Fruit fly (Drosophila melanogaster) whole organism, embryonic: Measurements from ENCODE around the gene alphaTub84B.

Experiments
- Ada2b ChIP-seq: fragments of 200-800 bp; sonication (Bioruptor generic); IDR thresholded peaks from 2 replicates; pipeline ENCODE4 v1.3.6; 2022; ENCODE audit warnings: missing biosample characterization, missing genetic modification characterization
- BEAF-32 ChIP-seq: fragments of 200-800 bp; sonication (Bioruptor generic); optimal IDR thresholded peaks from 3 replicates; lab custom pipeline; 2017; ENCODE audit warnings: missing biosample characterization, missing genetic modification characterization, mild to moderate bottlenecking, moderate library complexity, missing genetic modification reagents
- CG10431 ChIP-seq: fragments of 200-800 bp; sonication (Bioruptor generic); optimal IDR thresholded peaks from 3 replicates; lab custom pipeline; 2018; ENCODE audit warnings: missing biosample characterization, mild to moderate bottlenecking, missing genetic modification characterization
- CG11696 ChIP-seq: fragments of 200-800 bp; sonication (Bioruptor generic); IDR thresholded peaks from 2 replicates; pipeline ENCODE4 v1.3.6; 2022; ENCODE audit warnings: missing biosample characterization, missing genetic modification characterization
- CG12744 ChIP-seq: fragments of 200-800 bp; sonication (Bioruptor generic); optimal IDR thresholded peaks from 2 replicates; lab custom pipeline; 2016; ENCODE audit warnings: missing biosample characterization, missing genetic modification characterization
- CG14667 ChIP-seq: fragments of 200-800 bp; sonication (Bioruptor generic); IDR thresholded peaks from 2 replicates; pipeline ENCODE4 v1.3.6; 2022; ENCODE audit warnings: missing biosample characterization, missing genetic modification characterization
- CG14710 ChIP-seq: fragments of 200-800 bp; sonication (Bioruptor generic); optimal IDR thresholded peaks from 3 replicates; lab custom pipeline; 2019; ENCODE audit warnings: missing biosample characterization, mild to moderate bottlenecking, missing genetic modification characterization, moderate library complexity
- CG16815 ChIP-seq: fragments of 200-800 bp; sonication (Bioruptor generic); optimal IDR thresholded peaks from 3 replicates; lab custom pipeline; 2017; ENCODE audit warnings: missing biosample characterization, mild to moderate bottlenecking, missing genetic modification characterization
- CG17328 ChIP-seq: fragments of 200-800 bp; sonication (Bioruptor generic); IDR thresholded peaks from 2 replicates; pipeline ENCODE4 v1.3.6; 2022; ENCODE audit warnings: missing biosample characterization, missing genetic modification characterization
- CG1832 ChIP-seq: fragments of 200-800 bp; sonication (Bioruptor generic); optimal IDR thresholded peaks from 2 replicates; lab custom pipeline; 2017; ENCODE audit warnings: missing biosample characterization, mild to moderate bottlenecking, missing genetic modification characterization, inconsistent platforms
- CG31365 ChIP-seq: fragments of 200-800 bp; sonication (Bioruptor generic); optimal IDR thresholded peaks from 2 replicates; lab custom pipeline; 2018; ENCODE audit warnings: missing biosample characterization, mild to moderate bottlenecking, missing genetic modification characterization
- CG34376 ChIP-seq: fragments of 200-800 bp; sonication (Bioruptor generic); optimal IDR thresholded peaks from 2 replicates; lab custom pipeline; 2018; ENCODE audit warnings: missing biosample characterization, mild to moderate bottlenecking, missing genetic modification characterization
- CG3838 ChIP-seq: fragments of 200-800 bp; sonication (Bioruptor generic); optimal IDR thresholded peaks from 3 replicates; lab custom pipeline; 2016; ENCODE audit warnings: missing biosample characterization, missing genetic modification characterization
- CG4404 ChIP-seq: fragments of 200-800 bp; sonication (Bioruptor generic); IDR thresholded peaks from 2 replicates; pipeline ENCODE4 v1.3.6; 2022; ENCODE audit warnings: missing biosample characterization, missing genetic modification characterization
- CG4617 ChIP-seq: fragments of 200-800 bp; sonication (Bioruptor generic); optimal IDR thresholded peaks from 3 replicates; lab custom pipeline; 2016; ENCODE audit warnings: missing biosample characterization, missing genetic modification characterization, borderline replicate concordance
- CG6272 ChIP-seq: fragments of 200-800 bp; sonication (Bioruptor generic); IDR thresholded peaks from 2 replicates; pipeline ENCODE4 v1.3.6; 2022; ENCODE audit warnings: missing biosample characterization, missing genetic modification characterization
- CG7372 ChIP-seq: fragments of 200-800 bp; sonication (Bioruptor generic); IDR thresholded peaks from 2 replicates; pipeline ENCODE4 v1.3.6; 2022; ENCODE audit warnings: missing biosample characterization, missing genetic modification characterization
- CoRest ChIP-seq: fragments of 200-800 bp; sonication (Bioruptor generic); optimal IDR thresholded peaks from 3 replicates; lab custom pipeline; 2018; ENCODE audit warnings: missing biosample characterization, mild to moderate bottlenecking, missing genetic modification characterization, moderate library complexity
- D ChIP-seq, 2 experiments: fragments of 200-800 bp in 1 of 2; fragments of >200 bp in 1 of 2; sonication (Bioruptor generic) in 1 of 2; optimal IDR thresholded peaks; 2 replicates in 1 of 2; 3 replicates in 1 of 2; lab custom pipeline; 2017; ENCODE audit warnings: mild to moderate bottlenecking in 1 of 2, missing biosample characterization in 1 of 2, missing genetic modification characterization in 1 of 2, missing genetic modification reagents in 1 of 2
- D19B ChIP-seq: fragments of 200-800 bp; sonication (Bioruptor generic); optimal IDR thresholded peaks from 2 replicates; lab custom pipeline; 2017; ENCODE audit warnings: missing biosample characterization, mild to moderate bottlenecking, missing genetic modification characterization
- Dek ChIP-seq: fragments of 200-800 bp; sonication (Bioruptor generic); optimal IDR thresholded peaks from 3 replicates; lab custom pipeline; 2019; ENCODE audit warnings: missing biosample characterization, mild to moderate bottlenecking, missing genetic modification characterization, moderate library complexity
- Dp ChIP-seq: fragments of 200-800 bp; sonication (Bioruptor generic); optimal IDR thresholded peaks from 2 replicates; lab custom pipeline; 2018; ENCODE audit warnings: missing biosample characterization, mild to moderate bottlenecking, missing genetic modification characterization, moderate library complexity
- Hand ChIP-seq: fragments of 200-800 bp; sonication (Bioruptor generic); optimal IDR thresholded peaks from 2 replicates; lab custom pipeline; 2017; ENCODE audit warnings: mild to moderate bottlenecking, missing biosample characterization, missing genetic modification reagents, missing genetic modification characterization
- Hr51 ChIP-seq, 2 experiments: fragments of 200-800 bp; sonication (Bioruptor generic); optimal IDR thresholded peaks; 2 replicates in 1 of 2; 3 replicates in 1 of 2; lab custom pipeline; 2016 to 2018; ENCODE audit warnings: missing biosample characterization in 2 of 2, missing genetic modification characterization in 2 of 2, mild to moderate bottlenecking in 1 of 2, moderate library complexity in 1 of 2
- Hsf ChIP-seq: fragments of 200-800 bp; sonication (Bioruptor generic); optimal IDR thresholded peaks from 3 replicates; lab custom pipeline; 2016; ENCODE audit warnings: missing biosample characterization, missing genetic modification characterization
- MESR4 ChIP-seq: fragments of 200-800 bp; sonication (Bioruptor generic); optimal IDR thresholded peaks from 2 replicates; lab custom pipeline; 2018; ENCODE audit warnings: missing biosample characterization, mild to moderate bottlenecking, missing genetic modification characterization, moderate library complexity
- az2 ChIP-seq: fragments of 200-800 bp; sonication (Bioruptor generic); optimal IDR thresholded peaks from 3 replicates; lab custom pipeline; 2016; ENCODE audit warnings: missing biosample characterization, missing genetic modification characterization
- bcd ChIP-seq: fragments of 200-800 bp; sonication (Bioruptor generic); optimal IDR thresholded peaks from 2 replicates; lab custom pipeline; 2017; ENCODE audit warnings: missing biosample characterization, mild to moderate bottlenecking, missing genetic modification characterization
- cg ChIP-seq: fragments of 200-800 bp; sonication (Bioruptor generic); optimal IDR thresholded peaks from 3 replicates; lab custom pipeline; 2019; ENCODE audit warnings: missing biosample characterization, mild to moderate bottlenecking, missing genetic modification characterization, moderate library complexity
- ci ChIP-seq: fragments of 200-800 bp; sonication (Bioruptor generic); IDR thresholded peaks from 3 replicates; pipeline ENCODE4 v1.3.6; 2022; ENCODE audit warnings: missing biosample characterization, missing genetic modification characterization
- corto ChIP-seq: fragments of 200-800 bp; sonication (Bioruptor generic); optimal IDR thresholded peaks from 2 replicates; lab custom pipeline; 2016; ENCODE audit warnings: missing biosample characterization, mild to moderate bottlenecking, missing genetic modification characterization, moderate library complexity
- da ChIP-seq: fragments of 200-800 bp; sonication (Bioruptor generic); optimal IDR thresholded peaks from 2 replicates; lab custom pipeline; 2016; ENCODE audit warnings: missing biosample characterization, missing genetic modification characterization
- dmrt99B ChIP-seq: fragments of 200-800 bp; sonication (Bioruptor generic); optimal IDR thresholded peaks from 2 replicates; lab custom pipeline; 2018; ENCODE audit warnings: missing biosample characterization, mild to moderate bottlenecking, missing genetic modification characterization, moderate library complexity
- dpn ChIP-seq, 2 experiments: fragments of 200-800 bp; sonication (Bioruptor generic); optimal IDR thresholded peaks; 3 replicates each; lab custom pipeline; 2016; ENCODE audit warnings: missing biosample characterization in 2 of 2, missing genetic modification characterization in 2 of 2
- ftz-f1 ChIP-seq: fragments of 200-800 bp; sonication (Bioruptor generic); optimal IDR thresholded peaks from 2 replicates; lab custom pipeline; 2016; ENCODE audit warnings: missing biosample characterization, missing genetic modification characterization
- grau ChIP-seq: fragments of 200-800 bp; optimal IDR thresholded peaks from 3 replicates; lab custom pipeline; 2019; ENCODE audit warnings: missing biosample characterization, mild to moderate bottlenecking, missing genetic modification characterization, moderate library complexity
- her ChIP-seq: fragments of 200-800 bp; sonication (Bioruptor generic); optimal IDR thresholded peaks from 2 replicates; lab custom pipeline; 2016; ENCODE audit warnings: missing biosample characterization, missing genetic modification characterization
- kah ChIP-seq: fragments of 200-800 bp; sonication (Bioruptor generic); optimal IDR thresholded peaks from 2 replicates; lab custom pipeline; 2018; ENCODE audit warnings: missing biosample characterization, mild to moderate bottlenecking, missing genetic modification characterization
- kay ChIP-seq: fragments of 200-800 bp; sonication (Bioruptor generic); optimal IDR thresholded peaks from 2 replicates; lab custom pipeline; 2016; ENCODE audit warnings: missing biosample characterization, missing genetic modification characterization
- lilli ChIP-seq: fragments of 200-800 bp; sonication (Bioruptor generic); optimal IDR thresholded peaks from 3 replicates; lab custom pipeline; 2016; ENCODE audit warnings: missing biosample characterization, missing genetic modification characterization
- mirr ChIP-seq: fragments of 200-800 bp; sonication (Bioruptor generic); optimal IDR thresholded peaks from 3 replicates; lab custom pipeline; 2018; ENCODE audit warnings: missing biosample characterization, mild to moderate bottlenecking, missing genetic modification characterization
- oc ChIP-seq: fragments of 200-800 bp; sonication (Bioruptor generic); optimal IDR thresholded peaks from 2 replicates; lab custom pipeline; 2018; ENCODE audit warnings: missing biosample characterization, mild to moderate bottlenecking, missing genetic modification characterization, moderate library complexity
- odd ChIP-seq: fragments of 200-800 bp; sonication (Bioruptor generic); optimal IDR thresholded peaks from 2 replicates; lab custom pipeline; 2017; ENCODE audit warnings: missing biosample characterization, mild to moderate bottlenecking, missing genetic modification characterization
- pnt ChIP-seq: fragments of 200-800 bp; sonication (Bioruptor generic); optimal IDR thresholded peaks from 3 replicates; lab custom pipeline; 2016; ENCODE audit warnings: missing biosample characterization, missing genetic modification characterization
- pum ChIP-seq: fragments of 200-800 bp; sonication (Bioruptor generic); optimal IDR thresholded peaks from 2 replicates; lab custom pipeline; 2016; ENCODE audit warnings: missing biosample characterization, missing genetic modification characterization
- ranshi ChIP-seq: fragments of 200-800 bp; sonication (Bioruptor generic); IDR thresholded peaks from 2 replicates; pipeline ENCODE4 v1.3.6; 2022; ENCODE audit warnings: missing biosample characterization, missing genetic modification characterization
- sob ChIP-seq: fragments of 200-800 bp; sonication (Bioruptor generic); IDR thresholded peaks from 2 replicates; pipeline ENCODE4 v1.3.6; 2022; ENCODE audit warnings: missing biosample characterization, missing genetic modification characterization
- ssp ChIP-seq: fragments of 200-800 bp; sonication (Bioruptor generic); IDR thresholded peaks from 2 replicates; pipeline ENCODE4 v1.3.6; 2022; ENCODE audit warnings: missing biosample characterization, missing genetic modification characterization
- stwl ChIP-seq: fragments of 200-800 bp; sonication (Bioruptor generic); optimal IDR thresholded peaks from 3 replicates; lab custom pipeline; 2018; ENCODE audit warnings: missing biosample characterization, mild to moderate bottlenecking, missing genetic modification characterization, moderate library complexity
- vfl ChIP-seq: fragments of 200-800 bp; sonication (Bioruptor generic); optimal IDR thresholded peaks from 2 replicates; lab custom pipeline; 2016; ENCODE audit warnings: missing biosample characterization, missing genetic modification characterization
- zf30C ChIP-seq: fragments of 200-800 bp; sonication (Bioruptor generic); optimal IDR thresholded peaks from 3 replicates; lab custom pipeline; 2018; ENCODE audit warnings: missing biosample characterization, mild to moderate bottlenecking, missing genetic modification characterization

The alphaTub84B gene

dm6 chr3R:7123699-7124098 is 37.3 kb downstream of the alphaTub84B start:
- TF ChIP-seq CG4404 (GFP tag; lab: Robert Waterston, UW) (no peak), CG17328 (GFP tag; lab: Robert Waterston, UW) (no peak), CG16815 (GFP tag; lab: Kevin White, UChicago) (no peak), dmrt99B (tag; lab: Kevin White, UChicago) (no peak), vfl (no peak), sob (GFP tag; lab: Robert Waterston, UW) (no peak), Ada2b (GFP tag; lab: Robert Waterston, UW) (no peak), CG31365 (no peak), Dek (tag; lab: Kevin White, UChicago) (no peak), CG6272 (GFP tag; lab: Robert Waterston, UW) (no peak), bcd (GFP tag; lab: Kevin White, UChicago) (no peak), pum (GFP tag; lab: Kevin White, UChicago) (no peak), kah (GFP tag; lab: Kevin White, UChicago) (peak; percentile 90), corto (GFP tag; lab: Kevin White, UChicago) (no peak), CG7372 (GFP tag; lab: Robert Waterston, UW) (no peak), CoRest (tag; lab: Kevin White, UChicago) (no peak), ssp (no peak), D19B (no peak), oc (no peak), CG14667 (GFP tag; lab: Robert Waterston, UW) (no peak), ci (GFP tag; lab: Robert Waterston, UW) (peak; percentile 66), CG10431 (no peak), D (optimal IDR thresholded peaks at IDR 0.05; lab: Kevin White, UChicago) (peak; percentile 38), D (GFP tag; optimal IDR thresholded peaks at IDR 0.05; lab: Kevin White, UChicago) (no peak), Dp (GFP tag; lab: Kevin White, UChicago) (peak; percentile 8), zf30C (GFP tag; lab: Kevin White, UChicago) (no peak), CG3838 (GFP tag; lab: Kevin White, UChicago) (no peak), Hand (GFP tag; lab: Kevin White, UChicago) (no peak), odd (no peak), stwl (tag; lab: Kevin White, UChicago) (no peak), dpn (GFP tag; optimal IDR thresholded peaks at IDR 0.05; lab: Kevin White, UChicago) (no peak), CG14710 (tag; lab: Kevin White, UChicago) (no peak), CG12744 (GFP tag; lab: Kevin White, UChicago) (no peak), pnt (GFP tag; lab: Kevin White, UChicago) (no peak), ftz-f1 (GFP tag; lab: Kevin White, UChicago) (peak; percentile 80), BEAF-32 (no peak), CG4617 (GFP tag; lab: Kevin White, UChicago) (peak; percentile 96), lilli (GFP tag; lab: Kevin White, UChicago) (no peak), mirr (peak; percentile 80), CG1832 (peak; percentile 96), her (no peak), CG34376 (no peak), az2 (GFP tag; lab: Kevin White, UChicago) (no peak), cg (GFP tag; lab: Kevin White, UChicago) (peak; percentile 92), Hr51 (GFP tag; optimal IDR thresholded peaks at IDR 0.05; lab: Kevin White, UChicago) (no peak), CG11696 (GFP tag; lab: Robert Waterston, UW) (no peak), da (GFP tag; lab: Kevin White, UChicago) (no peak), ranshi (no peak), grau (tag; lab: Kevin White, UChicago) (no peak), Hsf (no peak), MESR4 (GFP tag; lab: Kevin White, UChicago) (peak; percentile 91), kay (GFP tag; lab: Kevin White, UChicago) (no peak)
